Fruit fly (Drosophila melanogaster): ENCODE measurements around the gene Polr3D.

The Polr3D gene

DNA sequence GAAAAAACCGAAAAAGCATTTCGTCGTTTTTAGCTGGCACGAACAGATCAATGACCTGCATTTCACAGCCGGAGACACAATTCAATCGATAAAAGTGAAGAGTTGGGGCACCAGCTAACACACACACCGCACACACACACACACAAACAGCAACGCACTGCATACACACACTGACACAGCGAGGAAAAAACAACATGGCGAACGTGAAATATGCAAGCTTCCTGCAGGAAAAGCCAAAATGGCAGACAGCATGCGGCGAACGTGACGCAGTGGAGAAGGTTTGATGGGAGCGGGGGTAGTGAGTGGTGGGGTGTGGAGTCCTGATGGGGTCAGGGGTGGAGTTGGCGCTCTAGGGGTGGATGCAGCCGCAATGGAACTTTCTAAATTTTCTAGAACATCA lies 25.4 kb downstream of the Polr3D start:
- no peak for TF ChIP-seq insv (optimal IDR thresholded peaks at IDR 0.05)
- TF ChIP-seq h (optimal IDR thresholded peaks at IDR 0.05) = no peak
- TF ChIP-seq Sin3A (optimal IDR thresholded peaks at IDR 0.05) = no peak
- TF ChIP-seq ttk (optimal IDR thresholded peaks at IDR 0.05) = no peak
- TF ChIP-seq Myc (optimal IDR thresholded peaks at IDR 0.05) = no peak
- no peak for TF ChIP-seq psq (optimal IDR thresholded peaks at IDR 0.05)

DNA sequence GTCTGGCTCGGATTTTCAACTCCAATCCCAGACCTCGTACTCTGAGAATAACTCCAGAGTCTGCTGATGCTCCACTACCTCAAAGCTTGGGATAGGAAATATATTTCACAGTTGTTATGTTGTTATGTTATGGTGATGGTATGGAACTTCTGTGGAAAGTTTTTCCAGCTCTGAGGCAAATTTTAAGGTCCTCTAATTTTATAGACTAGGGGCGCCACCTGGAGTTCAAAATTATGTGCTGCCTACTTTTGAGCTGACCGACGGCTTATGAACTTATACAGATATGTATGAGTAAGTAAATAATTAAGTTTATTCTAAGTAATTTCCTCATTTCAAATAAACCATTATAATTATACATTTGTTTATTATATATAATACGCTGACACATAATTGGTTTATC lies 26.0 kb downstream of the Polr3D start:
- TF ChIP-seq ttk (optimal IDR thresholded peaks at IDR 0.05) = no peak
- TF ChIP-seq Myc (optimal IDR thresholded peaks at IDR 0.05) = no peak
- no peak for TF ChIP-seq psq (optimal IDR thresholded peaks at IDR 0.05)
- no peak for TF ChIP-seq insv (optimal IDR thresholded peaks at IDR 0.05)
- no peak for TF ChIP-seq Sin3A (optimal IDR thresholded peaks at IDR 0.05)
- no peak for TF ChIP-seq h (optimal IDR thresholded peaks at IDR 0.05)

DNA sequence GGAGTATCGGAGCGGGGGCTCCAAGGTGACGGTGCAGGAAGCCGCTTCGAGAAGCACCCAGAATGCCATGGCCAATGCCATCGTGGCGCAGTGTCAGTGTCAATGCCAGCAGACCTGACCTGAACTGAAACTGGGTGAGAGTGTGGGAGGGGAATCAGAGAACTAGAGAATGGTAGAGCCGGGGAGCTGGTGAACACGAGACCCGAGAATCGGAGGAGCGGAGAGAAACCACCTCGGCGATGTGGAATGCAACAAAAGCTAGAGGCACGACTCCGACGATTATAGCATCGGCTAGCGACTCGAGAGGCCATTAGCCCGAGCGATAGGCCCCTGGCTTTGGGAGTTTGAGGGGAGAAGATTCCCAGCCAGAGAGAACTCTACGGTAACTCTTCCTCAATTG lies 27.4 kb downstream of the Polr3D start:
- TF ChIP-seq Myc (optimal IDR thresholded peaks at IDR 0.05) (no peak), Sin3A (optimal IDR thresholded peaks at IDR 0.05) (no peak), insv (optimal IDR thresholded peaks at IDR 0.05) (no peak), ttk (optimal IDR thresholded peaks at IDR 0.05) (no peak), h (optimal IDR thresholded peaks at IDR 0.05) (no peak), psq (optimal IDR thresholded peaks at IDR 0.05) (no peak)

DNA sequence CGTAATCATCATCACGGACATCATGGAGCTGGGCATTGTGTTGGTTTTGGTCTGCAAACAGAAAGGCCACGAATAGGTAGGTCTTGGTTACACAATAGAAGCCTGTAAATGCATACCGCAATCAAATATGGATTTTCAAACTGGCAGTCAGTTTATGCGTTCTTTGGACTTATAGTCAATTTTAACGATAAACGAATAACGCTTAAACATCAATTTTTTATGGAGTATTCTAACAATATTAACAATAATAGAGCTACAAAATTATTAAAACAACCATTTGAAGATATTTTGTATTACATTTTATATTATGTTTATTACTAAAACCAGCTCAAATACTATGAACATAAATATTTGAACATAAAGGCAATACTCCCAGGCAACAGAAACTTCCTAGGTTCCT lies 27.9 kb downstream of the Polr3D start:
- TF ChIP-seq Myc (optimal IDR thresholded peaks at IDR 0.05) = no peak

DNA sequence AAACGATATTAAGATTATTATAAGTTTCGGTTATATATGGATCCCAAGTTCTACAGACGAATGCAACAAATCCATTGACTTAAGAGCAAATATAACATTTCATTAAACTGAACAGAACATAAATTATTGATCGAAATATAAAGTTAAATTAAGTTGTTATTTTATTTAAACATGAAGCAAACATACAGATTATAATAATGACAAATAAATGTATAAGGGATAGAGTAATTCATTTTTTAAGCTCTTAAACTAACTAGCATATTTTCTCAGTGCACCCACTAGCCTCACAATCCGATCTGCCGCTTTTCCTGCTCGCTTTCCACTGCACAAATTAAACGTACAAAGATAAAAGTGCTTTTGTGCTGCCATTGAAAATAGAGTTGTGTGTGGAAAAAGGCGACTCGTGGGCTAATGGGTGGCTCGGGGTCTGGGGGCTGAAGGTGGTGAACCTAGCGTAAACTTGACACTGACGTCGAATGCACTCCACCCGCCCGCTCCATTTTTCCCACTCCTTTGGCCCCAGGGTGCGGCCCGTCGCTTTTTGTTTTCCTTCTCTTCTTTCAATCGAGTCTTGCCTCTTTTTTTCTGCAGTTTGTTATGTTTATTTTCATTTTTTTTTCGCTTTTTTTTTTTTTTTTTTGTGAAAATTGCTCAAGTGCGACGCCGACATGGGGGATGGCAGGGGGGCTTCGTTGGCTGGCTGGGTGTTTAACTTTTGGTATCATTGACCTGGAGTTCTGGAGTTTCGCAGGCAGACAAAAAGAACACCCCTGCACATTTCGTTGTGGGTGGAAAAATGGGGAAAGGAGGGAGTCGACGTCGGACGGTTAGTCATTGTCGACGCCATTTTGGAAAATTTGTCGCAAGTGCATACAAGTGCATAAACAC lies 29.5 kb downstream of the Polr3D start:
- TF ChIP-seq Myc (optimal IDR thresholded peaks at IDR 0.05) = no peak
- no peak for TF ChIP-seq h (optimal IDR thresholded peaks at IDR 0.05)
- no peak for TF ChIP-seq psq (optimal IDR thresholded peaks at IDR 0.05)
- no peak for TF ChIP-seq insv (optimal IDR thresholded peaks at IDR 0.05)
- TF ChIP-seq Sin3A (optimal IDR thresholded peaks at IDR 0.05) = no peak
- TF ChIP-seq ttk (optimal IDR thresholded peaks at IDR 0.05) = no peak

DNA sequence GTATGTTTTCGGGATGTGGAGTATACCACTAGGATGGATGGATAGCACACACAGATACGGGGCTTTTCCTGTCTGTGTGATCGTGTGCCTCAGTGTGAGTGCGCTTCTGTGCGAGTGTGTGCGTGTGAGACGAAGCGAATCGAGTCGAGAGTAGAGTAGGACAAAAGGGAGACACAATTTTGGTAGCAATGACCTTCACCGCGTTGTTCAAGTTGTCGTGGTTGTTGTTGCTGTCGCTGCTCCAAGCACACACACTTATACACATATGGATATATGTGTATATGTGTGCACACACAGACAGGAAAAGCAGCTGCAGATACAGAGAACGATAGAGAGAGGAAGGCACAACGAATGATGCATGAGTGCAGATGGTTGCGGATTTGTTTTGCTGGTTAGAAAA lies 30.3 kb downstream of the Polr3D start:
- no peak for TF ChIP-seq ttk (optimal IDR thresholded peaks at IDR 0.05)
- no peak for TF ChIP-seq Myc (optimal IDR thresholded peaks at IDR 0.05)
- TF ChIP-seq insv (optimal IDR thresholded peaks at IDR 0.05) = no peak

DNA sequence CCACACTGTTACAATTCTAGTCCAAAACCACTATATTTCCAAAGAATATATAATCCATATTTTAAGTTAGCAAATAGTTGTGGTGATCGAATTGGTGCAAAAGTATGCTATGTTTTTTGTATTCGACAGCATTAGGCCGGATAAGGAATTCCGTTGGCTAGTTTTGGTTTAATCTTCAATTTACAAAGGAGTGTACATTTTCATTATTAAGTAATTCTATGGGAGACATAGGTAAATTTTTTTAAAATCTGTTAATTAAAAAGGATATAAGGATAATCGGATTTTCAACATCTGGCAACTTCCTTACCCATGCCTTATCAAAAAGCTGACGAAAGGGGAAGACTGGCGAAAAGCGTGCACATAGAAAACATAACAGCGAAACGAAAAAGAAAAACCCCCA lies 30.8 kb downstream of the Polr3D start:
- TF ChIP-seq insv (optimal IDR thresholded peaks at IDR 0.05) = no peak
- no peak for TF ChIP-seq h (optimal IDR thresholded peaks at IDR 0.05)
- TF ChIP-seq Sin3A (optimal IDR thresholded peaks at IDR 0.05) = no peak
- TF ChIP-seq psq (optimal IDR thresholded peaks at IDR 0.05) = no peak
- TF ChIP-seq Myc (optimal IDR thresholded peaks at IDR 0.05) = no peak
- TF ChIP-seq ttk (optimal IDR thresholded peaks at IDR 0.05) = no peak

DNA sequence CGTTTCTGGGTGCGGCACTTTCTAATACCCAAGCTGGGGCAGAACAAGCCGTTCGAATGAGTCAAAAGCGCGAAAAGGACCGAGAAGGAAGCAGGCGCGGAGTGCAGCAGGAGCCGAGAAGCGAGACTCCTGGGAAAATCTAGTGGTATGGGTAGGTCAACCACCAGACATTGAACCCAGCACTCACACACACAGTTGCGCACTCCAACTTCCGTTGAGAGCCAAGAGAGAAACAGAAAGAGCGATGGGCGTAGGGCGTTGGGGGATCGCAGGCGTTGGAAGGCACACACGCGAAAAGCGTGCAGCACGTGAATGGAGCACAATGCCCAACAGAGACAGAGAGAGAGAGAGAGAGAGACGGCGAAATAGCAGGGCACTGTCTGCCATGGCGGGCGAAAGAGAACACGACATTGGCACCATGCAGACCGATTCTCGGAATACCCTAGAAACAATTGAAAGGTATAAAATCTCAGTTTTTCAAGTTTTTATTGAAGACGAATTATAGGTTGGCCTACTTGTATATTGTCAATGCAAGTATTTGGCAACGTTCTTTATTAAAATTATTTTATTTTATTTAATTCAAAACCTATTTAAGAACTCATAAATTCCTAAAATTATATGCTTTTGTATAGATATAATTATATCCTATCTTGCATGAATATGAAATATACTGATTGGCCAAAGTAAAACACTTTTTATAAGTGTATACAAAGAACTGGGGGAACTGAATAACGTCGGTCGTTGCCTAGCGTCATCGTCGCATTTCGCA lies 31.5 kb downstream of the Polr3D start:
- no peak for TF ChIP-seq psq (optimal IDR thresholded peaks at IDR 0.05)
- no peak for TF ChIP-seq insv (optimal IDR thresholded peaks at IDR 0.05)

DNA sequence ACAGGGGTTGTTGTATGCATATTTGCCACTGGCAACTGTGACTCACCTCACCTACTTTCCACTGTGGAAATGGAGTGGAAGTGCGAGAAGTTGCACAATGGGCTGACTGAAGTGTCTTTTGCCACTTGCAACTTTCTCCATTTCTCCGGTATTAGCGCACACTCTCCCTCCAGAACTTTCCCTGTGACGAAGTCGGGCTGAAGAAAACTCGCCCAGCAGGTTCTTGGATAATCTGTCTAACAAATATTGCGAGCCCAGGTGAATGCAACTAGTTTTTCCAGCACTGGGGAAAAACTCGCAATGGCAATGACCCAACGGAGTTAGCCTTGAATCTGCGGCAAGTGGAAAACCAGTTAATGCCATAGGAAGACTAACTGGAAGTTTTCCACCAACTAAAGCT lies 32.7 kb downstream of the Polr3D start:
- TF ChIP-seq psq (optimal IDR thresholded peaks at IDR 0.05) (no peak), Myc (optimal IDR thresholded peaks at IDR 0.05) (no peak), ttk (optimal IDR thresholded peaks at IDR 0.05) (no peak), Sin3A (optimal IDR thresholded peaks at IDR 0.05) (no peak), insv (optimal IDR thresholded peaks at IDR 0.05) (no peak), h (optimal IDR thresholded peaks at IDR 0.05) (no peak)

DNA sequence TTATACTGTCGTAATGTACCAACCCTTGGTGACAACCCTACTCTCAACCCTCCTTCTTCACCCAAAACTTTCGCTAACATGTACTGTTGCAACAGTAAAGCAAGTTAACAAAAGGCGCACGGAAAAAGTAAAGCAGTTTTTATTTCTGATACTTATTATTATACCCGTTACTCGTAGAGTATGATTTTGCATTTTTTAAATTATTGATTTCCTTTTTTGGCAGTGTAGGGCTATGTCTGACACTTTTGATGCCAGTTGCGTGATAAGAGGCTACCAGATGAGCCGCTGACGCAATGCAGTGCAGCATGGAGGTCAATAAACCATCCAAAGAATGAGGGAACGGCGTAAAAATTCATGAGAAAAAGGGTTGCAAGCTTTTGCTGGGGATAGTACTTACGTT lies 33.5 kb downstream of the Polr3D start:
- TF ChIP-seq Myc (optimal IDR thresholded peaks at IDR 0.05) (no peak), ttk (optimal IDR thresholded peaks at IDR 0.05) (no peak), Sin3A (optimal IDR thresholded peaks at IDR 0.05) (no peak), h (optimal IDR thresholded peaks at IDR 0.05) (no peak), psq (optimal IDR thresholded peaks at IDR 0.05) (no peak), insv (optimal IDR thresholded peaks at IDR 0.05) (no peak)

DNA sequence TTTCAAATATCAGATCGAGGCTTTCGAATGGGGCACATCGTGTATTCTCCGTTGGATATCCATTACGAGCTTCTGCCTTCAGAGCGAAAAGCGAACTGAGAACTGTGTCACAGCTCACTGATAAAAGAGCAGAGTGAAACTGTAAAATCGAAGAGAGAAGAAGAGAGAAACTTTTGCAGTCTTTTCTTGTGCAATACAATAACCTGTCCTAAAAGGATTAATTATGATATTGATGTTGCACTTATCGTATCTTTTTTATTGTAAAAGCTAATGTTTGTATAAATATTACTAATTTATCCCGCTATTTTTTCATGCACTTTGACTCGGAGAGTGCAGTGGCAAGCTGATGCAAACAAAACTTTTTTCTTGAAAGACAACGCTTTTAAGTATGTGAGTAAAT lies 34.4 kb downstream of the Polr3D start:
- no peak for TF ChIP-seq ttk (optimal IDR thresholded peaks at IDR 0.05)
- no peak for TF ChIP-seq h (optimal IDR thresholded peaks at IDR 0.05)
- TF ChIP-seq psq (optimal IDR thresholded peaks at IDR 0.05) = no peak
- no peak for TF ChIP-seq Myc (optimal IDR thresholded peaks at IDR 0.05)
- TF ChIP-seq Sin3A (optimal IDR thresholded peaks at IDR 0.05) = no peak
- no peak for TF ChIP-seq insv (optimal IDR thresholded peaks at IDR 0.05)

DNA sequence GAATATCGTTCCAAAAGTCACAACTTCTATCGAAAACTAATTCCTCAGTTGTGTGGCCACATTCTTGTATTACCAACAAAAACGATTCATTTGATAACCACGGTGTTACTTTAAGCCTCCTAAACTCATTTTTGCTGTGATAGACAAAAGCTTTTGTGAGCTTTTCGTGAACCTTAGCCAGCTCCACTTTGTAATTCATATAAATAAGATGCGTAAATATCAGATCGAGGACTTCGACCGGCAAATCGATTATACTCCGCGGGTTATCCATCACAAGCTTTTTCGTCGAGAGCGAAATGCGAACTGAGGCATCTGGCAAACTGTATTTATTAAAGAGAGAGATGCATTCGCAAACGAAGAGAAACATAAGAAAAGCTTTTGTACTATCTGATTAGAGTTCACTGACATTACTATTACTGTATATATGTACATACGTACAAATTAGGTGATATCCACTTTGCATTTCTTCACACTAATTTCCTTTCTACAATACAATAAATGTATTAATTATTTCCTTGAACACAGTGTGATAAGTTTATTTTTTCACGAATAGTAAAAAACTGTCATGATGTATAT lies 35.7 kb downstream of the Polr3D start, which contains the start of gene CG44004:
Gene CG44004, minus strand, starts transcription at position 305 of the 576 bp plus-strand sequence.
- no peak for TF ChIP-seq h (optimal IDR thresholded peaks at IDR 0.05)
- TF ChIP-seq insv (optimal IDR thresholded peaks at IDR 0.05) = no peak

DNA sequence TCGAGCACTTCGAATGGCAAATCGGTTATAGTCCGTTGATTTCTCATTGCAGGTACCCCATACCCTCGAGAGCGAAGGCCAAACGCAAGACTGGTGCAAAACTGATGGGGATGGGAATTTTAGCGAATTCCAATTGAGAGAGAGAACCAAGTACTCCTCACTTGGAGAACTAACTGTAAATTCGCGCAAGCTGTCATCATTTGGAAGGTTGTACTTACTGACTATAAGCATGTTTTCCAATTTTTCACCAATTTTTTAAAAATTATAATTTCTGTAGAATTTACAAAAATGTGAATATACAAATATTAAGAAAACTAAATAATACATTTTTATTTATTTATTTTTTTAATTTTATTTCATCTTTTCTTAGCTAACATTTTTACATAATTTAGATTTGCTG lies 37.4 kb downstream of the Polr3D start, which contains the start of gene CG44005:
Gene CG44005, minus strand, starts transcription at position 101 of the 400 bp plus-strand sequence.
- TF ChIP-seq h (optimal IDR thresholded peaks at IDR 0.05) (no peak), insv (optimal IDR thresholded peaks at IDR 0.05) (no peak), ttk (optimal IDR thresholded peaks at IDR 0.05) (no peak), Sin3A (optimal IDR thresholded peaks at IDR 0.05) (no peak), Myc (optimal IDR thresholded peaks at IDR 0.05) (no peak), psq (optimal IDR thresholded peaks at IDR 0.05) (no peak)

Data from Kc167 (cell line).